Worm (Caenorhabditis elegans) whole organism, L2 larva: Measurements from ENCODE around the gene T01D3.3.
A peak's percentile ranks its signal among the peaks of the same experiment; 100 is the strongest.

Source experiments
- C34F6.9 ChIP-seq: fragments of 150-350 bp; optimal IDR thresholded peaks from 2 replicates; lab custom pipeline; 2014; ENCODE audit warnings: missing biosample characterization, missing genetic modification characterization
- F13H6.1 ChIP-seq: sonication (generic microtip); optimal IDR thresholded peaks from 2 replicates; lab custom pipeline; 2016; ENCODE audit warnings: missing genetic modification characterization, missing compliant biosample characterization
- R02D3.7 ChIP-seq: fragments of 150-350 bp; optimal IDR thresholded peaks from 2 replicates; lab custom pipeline; 2014; ENCODE audit warnings: missing biosample characterization, missing genetic modification characterization
- ZK546.5 ChIP-seq: sonication (generic microtip); optimal IDR thresholded peaks from 2 replicates; lab custom pipeline; 2017; ENCODE audit warnings: missing biosample characterization, missing genetic modification characterization
- alr-1 ChIP-seq: fragments of 150-350 bp; optimal IDR thresholded peaks from 2 replicates; lab custom pipeline; 2014; ENCODE audit warnings: missing biosample characterization, missing genetic modification characterization
- aly-2 ChIP-seq: fragments of 150-350 bp; optimal IDR thresholded peaks from 2 replicates; lab custom pipeline; 2014; ENCODE audit warnings: missing biosample characterization, missing genetic modification characterization
- ama-1 ChIP-seq: fragments of 150-350 bp; optimal IDR thresholded peaks from 2 replicates; lab custom pipeline; 2018; ENCODE audit warnings: inconsistent platforms
- blmp-1 ChIP-seq: sonication (generic microtip); optimal IDR thresholded peaks from 2 replicates; lab custom pipeline; 2017; ENCODE audit warnings: missing genetic modification characterization, mild to moderate bottlenecking, missing compliant biosample characterization, antibody characterized with exemption, moderate library complexity; ENCODE audit not compliant: insufficient read depth
- ceh-16 ChIP-seq: fragments of 150-350 bp; optimal IDR thresholded peaks from 2 replicates; lab custom pipeline; 2014; ENCODE audit warnings: missing biosample characterization, missing genetic modification characterization
- crh-2 ChIP-seq: sonication (generic microtip); optimal IDR thresholded peaks from 2 replicates; lab custom pipeline; 2017; ENCODE audit warnings: missing biosample characterization, missing genetic modification characterization
- dmd-4 ChIP-seq: sonication (generic microtip); optimal IDR thresholded peaks from 2 replicates; lab custom pipeline; 2017; ENCODE audit warnings: missing biosample characterization, missing genetic modification characterization
- elt-1 ChIP-seq: fragments of 150-350 bp; optimal IDR thresholded peaks from 2 replicates; lab custom pipeline; 2014; ENCODE audit warnings: missing biosample characterization, missing genetic modification characterization
- fos-1 ChIP-seq: fragments of 150-350 bp; optimal IDR thresholded peaks from 2 replicates; lab custom pipeline; 2014; ENCODE audit warnings: missing biosample characterization, missing genetic modification characterization
- gmeb-1 ChIP-seq: fragments of 150-350 bp; optimal IDR thresholded peaks from 2 replicates; lab custom pipeline; 2014; ENCODE audit warnings: missing biosample characterization, missing genetic modification characterization
- lin-11 ChIP-seq: fragments of 150-350 bp; sonication (generic microtip); optimal IDR thresholded peaks from 2 replicates; lab custom pipeline; 2014; ENCODE audit warnings: missing biosample characterization, missing genetic modification characterization, inconsistent platforms, mixed read lengths
- lin-39 ChIP-seq: fragments of 150-350 bp; optimal IDR thresholded peaks from 2 replicates; lab custom pipeline; 2014; ENCODE audit warnings: missing biosample characterization, missing genetic modification reagents, missing genetic modification characterization
- lsy-2 ChIP-seq, 2 experiments: fragments of 150-350 bp in 1 of 2; sonication (generic microtip) in 1 of 2; optimal IDR thresholded peaks; 2 replicates each; lab custom pipeline; 2014 to 2017; ENCODE audit warnings: missing biosample characterization in 2 of 2, missing genetic modification characterization in 2 of 2
- mbf-1 ChIP-seq: sonication (generic microtip); optimal IDR thresholded peaks from 2 replicates; lab custom pipeline; 2017; ENCODE audit warnings: missing biosample characterization, missing genetic modification characterization
- nhr-10 ChIP-seq: sonication (generic microtip); optimal IDR thresholded peaks from 2 replicates; lab custom pipeline; 2017; ENCODE audit warnings: missing biosample characterization, missing genetic modification characterization
- nhr-12 ChIP-seq: fragments of 150-350 bp; optimal IDR thresholded peaks from 2 replicates; lab custom pipeline; 2014; ENCODE audit warnings: missing biosample characterization, missing genetic modification characterization
- nhr-21 ChIP-seq: fragments of 150-350 bp; optimal IDR thresholded peaks from 2 replicates; lab custom pipeline; 2014; ENCODE audit warnings: missing biosample characterization, missing genetic modification characterization
- nhr-23 ChIP-seq: fragments of 150-350 bp; optimal IDR thresholded peaks from 2 replicates; lab custom pipeline; 2014; ENCODE audit warnings: missing biosample characterization, missing genetic modification reagents, missing genetic modification characterization
- nhr-237 ChIP-seq: fragments of 150-350 bp; optimal IDR thresholded peaks from 2 replicates; lab custom pipeline; 2014; ENCODE audit warnings: missing biosample characterization, missing genetic modification characterization
- nhr-25 ChIP-seq: fragments of 150-350 bp; sonication (generic microtip); optimal IDR thresholded peaks from 3 replicates; lab custom pipeline; 2014; ENCODE audit warnings: missing biosample characterization, missing genetic modification characterization
- nhr-6 ChIP-seq: fragments of 150-350 bp; optimal IDR thresholded peaks from 2 replicates; lab custom pipeline; 2014; ENCODE audit warnings: missing biosample characterization, missing genetic modification characterization
- nhr-77 ChIP-seq: fragments of 150-350 bp; optimal IDR thresholded peaks from 2 replicates; lab custom pipeline; 2014; ENCODE audit warnings: missing biosample characterization, missing genetic modification characterization
- peb-1 ChIP-seq: fragments of 150-350 bp; optimal IDR thresholded peaks from 2 replicates; lab custom pipeline; 2014; ENCODE audit warnings: missing biosample characterization, missing genetic modification characterization
- sem-4 ChIP-seq: fragments of 150-350 bp; optimal IDR thresholded peaks from 2 replicates; lab custom pipeline; 2014; ENCODE audit warnings: missing biosample characterization, missing genetic modification reagents, missing genetic modification characterization
- skn-1 ChIP-seq: sonication (generic microtip); optimal IDR thresholded peaks from 2 replicates; lab custom pipeline; 2017; ENCODE audit warnings: missing biosample characterization, missing genetic modification characterization
- sma-3 ChIP-seq: sonication (generic microtip); optimal IDR thresholded peaks from 2 replicates; lab custom pipeline; 2016; ENCODE audit warnings: missing genetic modification reagents, missing genetic modification characterization, missing compliant biosample characterization
- sma-9 ChIP-seq, 2 experiments: fragments of 150-350 bp in 1 of 2; sonication (generic microtip) in 1 of 2; optimal IDR thresholded peaks; 2 replicates each; lab custom pipeline; 2014 to 2016; ENCODE audit warnings: missing genetic modification characterization in 2 of 2, mild to moderate bottlenecking in 1 of 2, missing biosample characterization in 1 of 2, missing compliant biosample characterization in 1 of 2, missing genetic modification reagents in 1 of 2, moderate library complexity in 1 of 2
- unc-39 ChIP-seq: fragments of 150-350 bp; optimal IDR thresholded peaks from 2 replicates; lab custom pipeline; 2014; ENCODE audit warnings: missing biosample characterization, missing genetic modification characterization
- unc-55 ChIP-seq: fragments of 150-350 bp; sonication (generic microtip); optimal IDR thresholded peaks from 3 replicates; lab custom pipeline; 2014; ENCODE audit warnings: missing biosample characterization, missing genetic modification reagents, missing genetic modification characterization
- unc-62 ChIP-seq: fragments of 150-350 bp; optimal IDR thresholded peaks from 2 replicates; lab custom pipeline; 2014; ENCODE audit warnings: missing biosample characterization, missing genetic modification reagents, missing genetic modification characterization
- ztf-1 ChIP-seq: fragments of 200-800 bp; sonication (Bioruptor generic); conservative IDR thresholded peaks from 2 replicates; pipeline ENCODE4 v1.3.6; 2022; ENCODE audit warnings: missing genetic modification characterization, missing compliant biosample characterization

The T01D3.3 gene

ce11 chrV:13744901-13745300 is 40.8 kb downstream of the T01D3.3 start, which contains the start of gene F35E12.9:
TSS of gene F35E12.9 (minus strand) at chrV:13745127.
- TF ChIP-seq gmeb-1 (peak; percentile 40), skn-1 (peak; percentile 46), elt-1 (no peak), sem-4 (no peak), alr-1 (no peak), crh-2 (tag; lab: Kevin White, UChicago) (peak; percentile 20), sma-9 (GFP tag; optimal IDR thresholded peaks at IDR 0.05; lab: Kevin White, UChicago) (peak; percentile 22), sma-9 (tag; optimal IDR thresholded peaks at IDR 0.05; lab: Kevin White, UChicago) (no peak), F13H6.1 (tag; lab: Kevin White, UChicago) (peak; percentile 3), fos-1 (tag; lab: Kevin White, UChicago) (peak; percentile 98)

ce11 chrV:13748658-13749057 is 44.6 kb downstream of the T01D3.3 start, which contains the start of gene F35E12.10:
TSS of gene F35E12.10 (minus strand) at chrV:13748758.
- TF ChIP-seq nhr-12 (tag; lab: Kevin White, UChicago): no peak
- no peak for TF ChIP-seq lin-11
- no peak for TF ChIP-seq nhr-21 (tag; lab: Kevin White, UChicago)
- no peak for TF ChIP-seq ama-1 (lab: Kevin White, UChicago)
- TF ChIP-seq blmp-1 (tag; lab: Kevin White, UChicago): no peak
- no peak for TF ChIP-seq dmd-4 (tag; lab: Kevin White, UChicago)
- no peak for TF ChIP-seq mbf-1 (tag; lab: Kevin White, UChicago)
- no peak for TF ChIP-seq ceh-16 (tag; lab: Kevin White, UChicago)

ce11 chrV:13751811-13752210 is 47.7 kb downstream of the T01D3.3 start, which contains the start of gene cld-9:
TSS of gene cld-9 (minus strand) at chrV:13751891.
- no peak for TF ChIP-seq alr-1
- peak; percentile 37 for TF ChIP-seq sma-9 (GFP tag; optimal IDR thresholded peaks at IDR 0.05; lab: Kevin White, UChicago)
- TF ChIP-seq sma-9 (tag; optimal IDR thresholded peaks at IDR 0.05; lab: Kevin White, UChicago): no peak
- TF ChIP-seq fos-1 (tag; lab: Kevin White, UChicago): peak; percentile 63

- no peak for TF ChIP-seq nhr-12 (tag; lab: Kevin White, UChicago)
- TF ChIP-seq ceh-16 (tag; lab: Kevin White, UChicago): no peak
- no peak for TF ChIP-seq F13H6.1 (tag; lab: Kevin White, UChicago)
- no peak for TF ChIP-seq sma-3 (GFP tag; lab: Kevin White, UChicago)
- no peak for TF ChIP-seq sem-4
- no peak for TF ChIP-seq unc-55 (GFP tag; lab: Kevin White, UChicago)
- no peak for TF ChIP-seq peb-1 (tag; lab: Kevin White, UChicago)
- TF ChIP-seq nhr-237 (tag; lab: Kevin White, UChicago): no peak
- TF ChIP-seq R02D3.7 (tag; lab: Kevin White, UChicago): no peak
- no peak for TF ChIP-seq unc-62 (GFP tag; lab: Kevin White, UChicago)
- TF ChIP-seq dmd-4 (tag; lab: Kevin White, UChicago): no peak
- no peak for TF ChIP-seq nhr-6 (tag; lab: Kevin White, UChicago)
- TF ChIP-seq nhr-10: no peak
- TF ChIP-seq fos-1 (tag; lab: Kevin White, UChicago): no peak
- no peak for TF ChIP-seq unc-39
- no peak for TF ChIP-seq lin-39
These were observed 49.4 kb downstream of the T01D3.3 start, which contains the start of gene F20G2.1 for ce11 chrV:13753481-13753880. TSS of gene F20G2.1 (minus strand) at chrV:13753581.

ce11 chrV:13756359-13757091 is 52.5 kb downstream of the T01D3.3 start, which contains the start of gene F20G2.2:
TSS of gene F20G2.2 (minus strand) at chrV:13756409.
- no peak for TF ChIP-seq nhr-237 (tag; lab: Kevin White, UChicago)
- no peak for TF ChIP-seq gmeb-1
- TF ChIP-seq fos-1 (tag; lab: Kevin White, UChicago): peak; percentile 32
- TF ChIP-seq alr-1: no peak
- TF ChIP-seq lin-39: no peak
- no peak for TF ChIP-seq elt-1
- TF ChIP-seq ztf-1 (GFP tag; lab: Robert Waterston, UW): no peak
- peak; percentile 13 for TF ChIP-seq sma-9 (GFP tag; optimal IDR thresholded peaks at IDR 0.05; lab: Kevin White, UChicago)
- TF ChIP-seq sma-9 (tag; optimal IDR thresholded peaks at IDR 0.05; lab: Kevin White, UChicago): no peak
- TF ChIP-seq skn-1: peak; percentile 54
- no peak for TF ChIP-seq sma-3 (GFP tag; lab: Kevin White, UChicago)
- TF ChIP-seq unc-39: no peak
- no peak for TF ChIP-seq nhr-77 (tag; lab: Kevin White, UChicago)
- TF ChIP-seq aly-2 (tag; lab: Kevin White, UChicago): no peak
- no peak for TF ChIP-seq lsy-2 (tag; optimal IDR thresholded peaks at IDR 0.05; lab: Kevin White, UChicago)
- TF ChIP-seq F13H6.1 (tag; lab: Kevin White, UChicago): peak; percentile 12
- no peak for TF ChIP-seq ZK546.5 (tag; lab: Kevin White, UChicago)
- peak; percentile 11 for TF ChIP-seq nhr-25 (tag; lab: Kevin White, UChicago)
- no peak for TF ChIP-seq nhr-23 (tag; lab: Kevin White, UChicago)
- TF ChIP-seq unc-62 (GFP tag; lab: Kevin White, UChicago): no peak
- TF ChIP-seq crh-2 (tag; lab: Kevin White, UChicago): no peak
- TF ChIP-seq nhr-21 (tag; lab: Kevin White, UChicago): no peak
- no peak for TF ChIP-seq dmd-4 (tag; lab: Kevin White, UChicago)
- TF ChIP-seq C34F6.9 (tag; lab: Kevin White, UChicago): peak; percentile 30
